Fruit fly (Drosophila melanogaster) whole organism, embryonic: ENCODE results near the gene spn-B.

Experiments
- ATbp ChIP-seq: fragments of 200-800 bp; sonication (Bioruptor generic); optimal IDR thresholded peaks from 2 replicates; lab custom pipeline; 2017; ENCODE audit warnings: missing biosample characterization, mild to moderate bottlenecking, missing genetic modification characterization, missing genetic modification reagents
- Aef1 ChIP-seq: fragments of 200-800 bp; sonication (Bioruptor generic); IDR thresholded peaks from 3 replicates; pipeline ENCODE4 v1.3.6; 2022; ENCODE audit warnings: missing biosample characterization, missing genetic modification characterization
- Antp ChIP-seq: fragments of 200-800 bp; sonication (Bioruptor generic); optimal IDR thresholded peaks from 3 replicates; lab custom pipeline; 2016; ENCODE audit warnings: missing biosample characterization, missing genetic modification characterization
- BEAF-32 ChIP-seq: fragments of 200-800 bp; sonication (Bioruptor generic); optimal IDR thresholded peaks from 3 replicates; lab custom pipeline; 2017; ENCODE audit warnings: missing biosample characterization, missing genetic modification characterization, mild to moderate bottlenecking, moderate library complexity, missing genetic modification reagents
- CG10274 ChIP-seq: fragments of 200-800 bp; sonication (Bioruptor generic); optimal IDR thresholded peaks from 3 replicates; lab custom pipeline; 2017; ENCODE audit warnings: missing biosample characterization, mild to moderate bottlenecking, missing genetic modification characterization
- CG10431 ChIP-seq: fragments of 200-800 bp; sonication (Bioruptor generic); optimal IDR thresholded peaks from 3 replicates; lab custom pipeline; 2018; ENCODE audit warnings: missing biosample characterization, mild to moderate bottlenecking, missing genetic modification characterization
- CG10654 ChIP-seq: fragments of 200-800 bp; sonication (Bioruptor generic); optimal IDR thresholded peaks from 2 replicates; lab custom pipeline; 2016; ENCODE audit warnings: missing biosample characterization, missing genetic modification characterization
- CG10979 ChIP-seq: fragments of 200-800 bp; sonication (Bioruptor generic); optimal IDR thresholded peaks from 2 replicates; lab custom pipeline; 2018; ENCODE audit warnings: missing biosample characterization, mild to moderate bottlenecking, missing genetic modification characterization, moderate library complexity
- CG14860 ChIP-seq: fragments of 200-800 bp; sonication (Bioruptor generic); IDR thresholded peaks from 3 replicates; pipeline ENCODE4 v1.3.6; 2022; ENCODE audit warnings: missing biosample characterization, missing genetic modification characterization; ENCODE audit not compliant: partially characterized antibody
- CG15073 ChIP-seq: fragments of 200-800 bp; sonication (Bioruptor generic); optimal IDR thresholded peaks from 2 replicates; lab custom pipeline; 2016; ENCODE audit warnings: missing biosample characterization, missing genetic modification characterization
- CG15269 ChIP-seq: fragments of 200-800 bp; sonication (Bioruptor generic); optimal IDR thresholded peaks from 2 replicates; lab custom pipeline; 2018; ENCODE audit warnings: missing biosample characterization, mild to moderate bottlenecking, missing genetic modification characterization, moderate library complexity
- CG1529 ChIP-seq: fragments of 200-800 bp; sonication (Bioruptor generic); optimal IDR thresholded peaks from 3 replicates; lab custom pipeline; 2018; ENCODE audit warnings: missing biosample characterization, missing genetic modification characterization
- CG15601 ChIP-seq: fragments of 200-800 bp; sonication (Bioruptor generic); optimal IDR thresholded peaks from 3 replicates; lab custom pipeline; 2019; ENCODE audit warnings: missing biosample characterization, mild to moderate bottlenecking, missing genetic modification characterization, moderate library complexity
- CG15696 ChIP-seq: fragments of 200-800 bp; sonication (Bioruptor generic); optimal IDR thresholded peaks from 2 replicates; lab custom pipeline; 2019; ENCODE audit warnings: missing biosample characterization, mild to moderate bottlenecking, missing genetic modification characterization, moderate library complexity
- CG2712 ChIP-seq: fragments of 200-800 bp; optimal IDR thresholded peaks from 3 replicates; lab custom pipeline; 2019; ENCODE audit warnings: missing biosample characterization, mild to moderate bottlenecking, missing genetic modification characterization, moderate library complexity
- CG4854 ChIP-seq: fragments of 200-800 bp; sonication (Bioruptor generic); optimal IDR thresholded peaks from 2 replicates; lab custom pipeline; 2016; ENCODE audit warnings: missing biosample characterization, missing genetic modification characterization, inconsistent platforms
- CG7839 ChIP-seq: fragments of 200-800 bp; sonication (Bioruptor generic); optimal IDR thresholded peaks from 3 replicates; lab custom pipeline; 2018; ENCODE audit warnings: missing biosample characterization, mild to moderate bottlenecking, missing genetic modification characterization, moderate library complexity
- CG8359 ChIP-seq: fragments of 200-800 bp; sonication (Bioruptor generic); optimal IDR thresholded peaks from 2 replicates; lab custom pipeline; 2017; ENCODE audit warnings: missing biosample characterization, mild to moderate bottlenecking, missing genetic modification characterization, borderline replicate concordance
- Dek ChIP-seq: fragments of 200-800 bp; sonication (Bioruptor generic); optimal IDR thresholded peaks from 3 replicates; lab custom pipeline; 2019; ENCODE audit warnings: missing biosample characterization, mild to moderate bottlenecking, missing genetic modification characterization, moderate library complexity
- Dp ChIP-seq: fragments of 200-800 bp; sonication (Bioruptor generic); optimal IDR thresholded peaks from 2 replicates; lab custom pipeline; 2018; ENCODE audit warnings: missing biosample characterization, mild to moderate bottlenecking, missing genetic modification characterization, moderate library complexity
- E2f1 ChIP-seq: fragments of 200-800 bp; sonication (Bioruptor generic); IDR thresholded peaks from 2 replicates; pipeline ENCODE4 v1.3.6; 2022; ENCODE audit warnings: missing biosample characterization, missing genetic modification characterization
- Fer3 ChIP-seq: fragments of 200-800 bp; sonication (Bioruptor generic); optimal IDR thresholded peaks from 2 replicates; lab custom pipeline; 2018; ENCODE audit warnings: missing biosample characterization, mild to moderate bottlenecking, missing genetic modification characterization, moderate library complexity
- Hsf ChIP-seq: fragments of 200-800 bp; sonication (Bioruptor generic); optimal IDR thresholded peaks from 3 replicates; lab custom pipeline; 2016; ENCODE audit warnings: missing biosample characterization, missing genetic modification characterization
- MBD-R2 ChIP-seq: fragments of 200-800 bp; sonication (Bioruptor generic); IDR thresholded peaks from 2 replicates; pipeline ENCODE4 v1.3.6; 2022; ENCODE audit warnings: missing biosample characterization, missing genetic modification characterization
- Mes4 ChIP-seq: fragments of 200-800 bp; sonication (Bioruptor generic); optimal IDR thresholded peaks from 2 replicates; lab custom pipeline; 2016; ENCODE audit warnings: missing biosample characterization, missing genetic modification characterization
- Nf-YA ChIP-seq: fragments of 200-800 bp; sonication (Bioruptor generic); IDR thresholded peaks from 2 replicates; pipeline ENCODE4 v1.3.6; 2022; ENCODE audit warnings: missing biosample characterization, missing genetic modification characterization
- Side ChIP-seq: fragments of 200-800 bp; sonication (Bioruptor generic); optimal IDR thresholded peaks from 2 replicates; lab custom pipeline; 2016; ENCODE audit warnings: missing biosample characterization, missing genetic modification characterization
- Trl ChIP-seq, 3 experiments: fragments of >200 bp in 2 of 3; fragments of 200-800 bp in 1 of 3; sonication (Bioruptor generic) in 1 of 3; optimal IDR thresholded peaks; 2 replicates in 1 of 3; 3 replicates in 2 of 3; lab custom pipeline; 2016 to 2017; ENCODE audit warnings: missing biosample characterization in 1 of 3, missing genetic modification characterization in 1 of 3
- abd-A ChIP-seq: fragments of 200-800 bp; sonication (Bioruptor generic); optimal IDR thresholded peaks from 3 replicates; lab custom pipeline; 2019; ENCODE audit warnings: missing biosample characterization, mild to moderate bottlenecking, missing genetic modification characterization, moderate library complexity
- btn ChIP-seq: fragments of 200-800 bp; sonication (Bioruptor generic); optimal IDR thresholded peaks from 2 replicates; lab custom pipeline; 2016; ENCODE audit warnings: missing biosample characterization, missing genetic modification characterization
- caup ChIP-seq: fragments of 200-800 bp; sonication (Bioruptor generic); optimal IDR thresholded peaks from 3 replicates; lab custom pipeline; 2017; ENCODE audit warnings: missing biosample characterization, mild to moderate bottlenecking, missing genetic modification characterization, moderate library complexity; ENCODE audit not compliant: severe bottlenecking
- esg ChIP-seq: fragments of 200-800 bp; sonication (Bioruptor generic); conservative IDR thresholded peaks from 2 replicates; pipeline ENCODE4 v1.3.6; 2022; ENCODE audit warnings: missing biosample characterization, missing genetic modification characterization
- grn ChIP-seq: fragments of 200-800 bp; sonication (Bioruptor generic); optimal IDR thresholded peaks from 3 replicates; lab custom pipeline; 2017; ENCODE audit warnings: missing biosample characterization, missing genetic modification characterization
- gsb ChIP-seq: fragments of 200-800 bp; sonication (Bioruptor generic); IDR thresholded peaks from 2 replicates; pipeline ENCODE4 v1.3.6; 2022; ENCODE audit warnings: missing biosample characterization, missing genetic modification characterization
- kah ChIP-seq: fragments of 200-800 bp; sonication (Bioruptor generic); optimal IDR thresholded peaks from 2 replicates; lab custom pipeline; 2018; ENCODE audit warnings: missing biosample characterization, mild to moderate bottlenecking, missing genetic modification characterization
- pan ChIP-seq, 4 experiments: fragments of >200 bp in 3 of 4; fragments of 200-800 bp in 1 of 4; sonication (Bioruptor generic) in 1 of 4; optimal IDR thresholded peaks in 3 of 4; IDR thresholded peaks in 1 of 4; 2 replicates each; pipeline versions ENCODE4 v1.3.6 to Lab custom; 2017 to 2022; ENCODE audit warnings: missing biosample characterization in 2 of 4, missing genetic modification characterization in 2 of 4, mixed read lengths in 1 of 4
- pfk ChIP-seq: fragments of 200-800 bp; sonication (Bioruptor generic); optimal IDR thresholded peaks from 2 replicates; lab custom pipeline; 2018; ENCODE audit warnings: missing biosample characterization, mild to moderate bottlenecking, missing genetic modification characterization, moderate library complexity
- psq ChIP-seq: fragments of 200-800 bp; sonication (Bioruptor generic); optimal IDR thresholded peaks from 2 replicates; lab custom pipeline; 2017; ENCODE audit warnings: missing biosample characterization, missing genetic modification characterization
- pzg ChIP-seq: fragments of 200-800 bp; sonication (Bioruptor generic); optimal IDR thresholded peaks from 3 replicates; lab custom pipeline; 2018; ENCODE audit warnings: missing biosample characterization, mild to moderate bottlenecking, missing genetic modification characterization, moderate library complexity
- sens-2 ChIP-seq: fragments of 200-800 bp; sonication (Bioruptor generic); IDR thresholded peaks from 2 replicates; pipeline ENCODE4 v1.3.6; 2022; ENCODE audit warnings: missing biosample characterization, missing genetic modification characterization
- sima ChIP-seq: fragments of 200-800 bp; sonication (Bioruptor generic); optimal IDR thresholded peaks from 2 replicates; lab custom pipeline; 2016; ENCODE audit warnings: missing biosample characterization, missing genetic modification characterization
- slbo ChIP-seq: fragments of 200-800 bp; sonication (Bioruptor generic); IDR thresholded peaks from 2 replicates; pipeline ENCODE4 v1.3.6; 2022; ENCODE audit warnings: missing biosample characterization, missing genetic modification characterization
- tna ChIP-seq: fragments of 200-800 bp; sonication (Bioruptor generic); IDR thresholded peaks from 2 replicates; pipeline ENCODE4 v1.3.6; 2022; ENCODE audit warnings: missing biosample characterization, missing genetic modification characterization; ENCODE audit not compliant: partially characterized antibody
- vfl ChIP-seq: fragments of 200-800 bp; sonication (Bioruptor generic); optimal IDR thresholded peaks from 2 replicates; lab custom pipeline; 2016; ENCODE audit warnings: missing biosample characterization, missing genetic modification characterization
- wek ChIP-seq: fragments of 200-800 bp; sonication (Bioruptor generic); optimal IDR thresholded peaks from 3 replicates; lab custom pipeline; 2018; ENCODE audit warnings: missing biosample characterization, mild to moderate bottlenecking, missing genetic modification characterization, moderate library complexity
- zen ChIP-seq: fragments of 200-800 bp; sonication (Bioruptor generic); optimal IDR thresholded peaks from 3 replicates; lab custom pipeline; 2018; ENCODE audit warnings: missing biosample characterization, mild to moderate bottlenecking, missing genetic modification characterization, moderate library complexity
- zen2 ChIP-seq: fragments of 200-800 bp; sonication (Bioruptor generic); IDR thresholded peaks from 3 replicates; pipeline ENCODE4 v1.3.6; 2022; ENCODE audit warnings: missing biosample characterization, missing genetic modification characterization; ENCODE audit not compliant: partially characterized antibody

spn-B gene

dm6 chr3R:14353733-14354152, 25.9 kb downstream of the spn-B start (continued):
- TF ChIP-seq caup (GFP tag; lab: Kevin White, UChicago) (peak; percentile 72), Dp (GFP tag; lab: Kevin White, UChicago) (no peak), CG15073 (GFP tag; lab: Kevin White, UChicago) (no peak), CG8359 (peak; percentile 61), abd-A (tag; lab: Kevin White, UChicago) (no peak), Aef1 (GFP tag; lab: Robert Waterston, UW) (no peak)
- TF ChIP-seq, all 482 proteins: peak for 239

dm6 chr3R:14354599-14354998, 26.7 kb downstream of the spn-B start:
- TF ChIP-seq ATbp (no peak), esg (GFP tag; lab: Robert Waterston, UW) (no peak), CG15601 (tag; lab: Kevin White, UChicago) (no peak), gsb (no peak), sima (GFP tag; lab: Kevin White, UChicago) (no peak), pfk (GFP tag; lab: Kevin White, UChicago) (no peak)

dm6 chr3R:14356619-14357018, 28.8 kb downstream of the spn-B start:
- TF ChIP-seq CG10431 (no peak), psq (GFP tag; lab: Kevin White, UChicago) (no peak), kah (GFP tag; lab: Kevin White, UChicago) (no peak), zen (tag; lab: Kevin White, UChicago) (peak; percentile 26), Trl (optimal IDR thresholded peaks at IDR 0.05; lab: Kevin White, UChicago) (no peak), Trl (GFP tag; optimal IDR thresholded peaks at IDR 0.05; lab: Kevin White, UChicago) (no peak), vfl (GFP tag; lab: Kevin White, UChicago) (no peak), grn (GFP tag; lab: Kevin White, UChicago) (no peak), E2f1 (GFP tag; lab: Robert Waterston, UW) (no peak; the same call in 1 of the 2 replicates), Dek (tag; lab: Kevin White, UChicago) (no peak), CG1529 (GFP tag; lab: Kevin White, UChicago) (no peak), CG10654 (no peak), CG2712 (peak; percentile 15), Nf-YA (GFP tag; lab: Robert Waterston, UW) (no peak), Antp (GFP tag; lab: Kevin White, UChicago) (peak; percentile 29), CG10979 (tag; lab: Kevin White, UChicago) (no peak), Fer3 (tag; lab: Kevin White, UChicago) (peak; percentile 19), pzg (GFP tag; lab: Kevin White, UChicago) (no peak), CG15269 (tag; lab: Kevin White, UChicago) (peak; percentile 8), BEAF-32 (GFP tag; lab: Kevin White, UChicago) (no peak), btn (GFP tag; lab: Kevin White, UChicago) (no peak), Hsf (GFP tag; lab: Kevin White, UChicago) (no peak), CG7839 (tag; lab: Kevin White, UChicago) (peak; percentile 31), zen2 (GFP tag; lab: Robert Waterston, UW) (no peak), CG15696 (tag; lab: Kevin White, UChicago) (no peak), Mes4 (no peak), MBD-R2 (GFP tag; lab: Robert Waterston, UW) (no peak), Side (GFP tag; lab: Kevin White, UChicago) (no peak), CG10274 (GFP tag; lab: Kevin White, UChicago) (no peak), tna (no peak), pan (optimal IDR thresholded peaks at IDR 0.05; lab: Kevin White, UChicago) (no peak), pan (GFP tag; optimal IDR thresholded peaks at IDR 0.05 in 1 of 2, IDR thresholded peaks at IDR 0.05 in 1 of 2) (peak in 1 of 2 experiments; percentile 57), slbo (GFP tag; lab: Robert Waterston, UW) (peak; percentile 62), CG14860 (GFP tag; lab: Robert Waterston, UW) (no peak), wek (no peak), sens-2 (GFP tag; lab: Robert Waterston, UW) (no peak), CG4854 (no peak)
